Fruit fly (Drosophila melanogaster) whole organism, embryonic: ENCODE measurements around the gene inaE.
A peak's percentile ranks its signal among the peaks of the same experiment; 100 is the strongest.

Experiments used
- Aef1 ChIP-seq: fragments of 200-800 bp; sonication (Bioruptor generic); IDR thresholded peaks from 3 replicates; pipeline ENCODE4 v1.3.6; 2022; ENCODE audit warnings: missing biosample characterization, missing genetic modification characterization
- CG10321 ChIP-seq: fragments of 200-800 bp; sonication (Bioruptor generic); IDR thresholded peaks from 2 replicates; pipeline ENCODE4 v1.3.6; 2022; ENCODE audit warnings: missing biosample characterization, missing genetic modification characterization
- CG13424 ChIP-seq: fragments of 200-800 bp; sonication (Bioruptor generic); optimal IDR thresholded peaks from 2 replicates; lab custom pipeline; 2019; ENCODE audit warnings: missing biosample characterization, mild to moderate bottlenecking, missing genetic modification characterization, moderate library complexity
- CG13894 ChIP-seq: fragments of 200-800 bp; sonication (Bioruptor generic); optimal IDR thresholded peaks from 3 replicates; lab custom pipeline; 2018; ENCODE audit warnings: missing biosample characterization, mild to moderate bottlenecking, missing genetic modification characterization, moderate library complexity
- CG15011 ChIP-seq: fragments of 200-800 bp; sonication (Bioruptor generic); optimal IDR thresholded peaks from 3 replicates; lab custom pipeline; 2018; ENCODE audit warnings: missing biosample characterization, mild to moderate bottlenecking, missing genetic modification characterization
- CG17186 ChIP-seq: fragments of 200-800 bp; sonication (Bioruptor generic); optimal IDR thresholded peaks from 3 replicates; lab custom pipeline; 2017; ENCODE audit warnings: missing biosample characterization, missing genetic modification reagents, missing genetic modification characterization
- CG17328 ChIP-seq: fragments of 200-800 bp; sonication (Bioruptor generic); IDR thresholded peaks from 2 replicates; pipeline ENCODE4 v1.3.6; 2022; ENCODE audit warnings: missing biosample characterization, missing genetic modification characterization
- CG1832 ChIP-seq: fragments of 200-800 bp; sonication (Bioruptor generic); optimal IDR thresholded peaks from 2 replicates; lab custom pipeline; 2017; ENCODE audit warnings: missing biosample characterization, mild to moderate bottlenecking, missing genetic modification characterization, inconsistent platforms
- CG18599 ChIP-seq: fragments of 200-800 bp; sonication (Bioruptor generic); optimal IDR thresholded peaks from 3 replicates; lab custom pipeline; 2017; ENCODE audit warnings: missing biosample characterization, missing genetic modification characterization, mild to moderate bottlenecking, moderate library complexity, missing genetic modification reagents
- CG30020 ChIP-seq: fragments of 200-800 bp; optimal IDR thresholded peaks from 2 replicates; lab custom pipeline; 2019; ENCODE audit warnings: missing biosample characterization, mild to moderate bottlenecking, missing genetic modification characterization, moderate library complexity
- CG30403 ChIP-seq: fragments of 200-800 bp; sonication (Bioruptor generic); optimal IDR thresholded peaks from 3 replicates; lab custom pipeline; 2016; ENCODE audit warnings: missing biosample characterization, missing genetic modification characterization
- CG3847 ChIP-seq: fragments of 200-800 bp; sonication (Bioruptor generic); IDR thresholded peaks from 2 replicates; pipeline ENCODE4 v1.3.6; 2022; ENCODE audit warnings: missing biosample characterization, missing genetic modification characterization
- CG4820 ChIP-seq: fragments of 200-800 bp; sonication (Bioruptor generic); optimal IDR thresholded peaks from 3 replicates; lab custom pipeline; 2016; ENCODE audit warnings: missing biosample characterization, missing genetic modification characterization
- CG6791 ChIP-seq: fragments of 200-800 bp; sonication (Bioruptor generic); IDR thresholded peaks from 3 replicates; pipeline ENCODE4 v1.3.6; 2022; ENCODE audit warnings: missing biosample characterization, missing genetic modification characterization; ENCODE audit not compliant: partially characterized antibody
- Dbx ChIP-seq: fragments of 200-800 bp; sonication (Bioruptor generic); IDR thresholded peaks from 3 replicates; pipeline ENCODE4 v1.3.6; 2022; ENCODE audit warnings: missing biosample characterization, missing genetic modification characterization
- Doc2 ChIP-seq: fragments of 200-800 bp; sonication (Bioruptor generic); IDR thresholded peaks from 2 replicates; pipeline ENCODE4 v1.3.6; 2022; ENCODE audit warnings: missing biosample characterization, missing genetic modification characterization
- E2f1 ChIP-seq: fragments of 200-800 bp; sonication (Bioruptor generic); IDR thresholded peaks from 2 replicates; pipeline ENCODE4 v1.3.6; 2022; ENCODE audit warnings: missing biosample characterization, missing genetic modification characterization
- E2f2 ChIP-seq: fragments of 200-800 bp; sonication (Bioruptor generic); IDR thresholded peaks from 2 replicates; pipeline ENCODE4 v1.3.6; 2022; ENCODE audit warnings: missing biosample characterization, missing genetic modification characterization
- Gug ChIP-seq: fragments of 200-800 bp; sonication (Bioruptor generic); IDR thresholded peaks from 4 replicates; pipeline ENCODE4 v1.3.6; 2022; ENCODE audit warnings: missing biosample characterization, missing genetic modification characterization
- HLH4C ChIP-seq: fragments of 200-800 bp; sonication (Bioruptor generic); IDR thresholded peaks from 3 replicates; pipeline ENCODE4 v1.3.6; 2022; ENCODE audit warnings: missing biosample characterization, missing genetic modification characterization; ENCODE audit not compliant: partially characterized antibody
- Hmx ChIP-seq: fragments of 200-800 bp; sonication (Bioruptor generic); optimal IDR thresholded peaks from 2 replicates; lab custom pipeline; 2016; ENCODE audit warnings: missing biosample characterization, missing genetic modification characterization
- Hr39 ChIP-seq: fragments of >200 bp; optimal IDR thresholded peaks from 2 replicates; lab custom pipeline; 2017
- MESR4 ChIP-seq: fragments of 200-800 bp; sonication (Bioruptor generic); optimal IDR thresholded peaks from 2 replicates; lab custom pipeline; 2018; ENCODE audit warnings: missing biosample characterization, mild to moderate bottlenecking, missing genetic modification characterization, moderate library complexity
- Med ChIP-seq: fragments of 200-800 bp; sonication (Bioruptor generic); peaks from one replicate; lab custom pipeline; 2016; ENCODE audit warnings: missing biosample characterization, missing genetic modification characterization, mild to moderate bottlenecking, inconsistent platforms, moderate library complexity
- NfI ChIP-seq: fragments of 200-800 bp; sonication (Bioruptor generic); optimal IDR thresholded peaks from 3 replicates; lab custom pipeline; 2018; ENCODE audit warnings: missing biosample characterization, mild to moderate bottlenecking, missing genetic modification characterization, moderate library complexity
- Rx ChIP-seq: fragments of 200-800 bp; sonication (Bioruptor generic); IDR thresholded peaks from 2 replicates; pipeline ENCODE4 v1.3.6; 2022; ENCODE audit warnings: missing biosample characterization, missing genetic modification characterization
- Trl ChIP-seq, 3 experiments: fragments of >200 bp in 2 of 3; fragments of 200-800 bp in 1 of 3; sonication (Bioruptor generic) in 1 of 3; optimal IDR thresholded peaks; 2 replicates in 1 of 3; 3 replicates in 2 of 3; lab custom pipeline; 2016 to 2017; ENCODE audit warnings: missing biosample characterization in 1 of 3, missing genetic modification characterization in 1 of 3
- Xbp1 ChIP-seq: fragments of 200-800 bp; sonication (Bioruptor generic); optimal IDR thresholded peaks from 3 replicates; lab custom pipeline; 2016; ENCODE audit warnings: missing biosample characterization, mild to moderate bottlenecking, missing genetic modification characterization
- Xrp1 ChIP-seq: fragments of 200-800 bp; sonication (Bioruptor generic); IDR thresholded peaks from 2 replicates; pipeline ENCODE4 v1.3.6; 2022; ENCODE audit warnings: missing biosample characterization, missing genetic modification characterization
- chif ChIP-seq, 2 experiments: fragments of 200-800 bp; sonication (Bioruptor generic); optimal IDR thresholded peaks; 3 replicates each; lab custom pipeline; 2016; ENCODE audit warnings: missing biosample characterization in 2 of 2, missing genetic modification characterization in 2 of 2
- crp ChIP-seq, 2 experiments: fragments of 200-800 bp; sonication (Bioruptor generic); optimal IDR thresholded peaks; 2 replicates in 1 of 2; 3 replicates in 1 of 2; lab custom pipeline; 2017; ENCODE audit warnings: missing biosample characterization in 2 of 2, missing genetic modification characterization in 2 of 2, mild to moderate bottlenecking in 1 of 2, moderate library complexity in 1 of 2
- cwo ChIP-seq: fragments of 200-800 bp; sonication (Bioruptor generic); optimal IDR thresholded peaks from 3 replicates; lab custom pipeline; 2017; ENCODE audit warnings: missing biosample characterization, missing genetic modification characterization, mild to moderate bottlenecking, moderate library complexity, missing genetic modification reagents
- en ChIP-seq: fragments of 200-800 bp; sonication (Bioruptor generic); optimal IDR thresholded peaks from 2 replicates; lab custom pipeline; 2016; ENCODE audit warnings: missing biosample characterization, missing genetic modification characterization
- ewg ChIP-seq: fragments of 200-800 bp; sonication (Bioruptor generic); optimal IDR thresholded peaks from 3 replicates; lab custom pipeline; 2017; ENCODE audit warnings: mild to moderate bottlenecking, missing biosample characterization, missing genetic modification reagents, missing genetic modification characterization
- mirr ChIP-seq: fragments of 200-800 bp; sonication (Bioruptor generic); optimal IDR thresholded peaks from 3 replicates; lab custom pipeline; 2018; ENCODE audit warnings: missing biosample characterization, mild to moderate bottlenecking, missing genetic modification characterization
- nom ChIP-seq: fragments of 200-800 bp; sonication (Bioruptor generic); optimal IDR thresholded peaks from 2 replicates; lab custom pipeline; 2017; ENCODE audit warnings: missing biosample characterization, missing genetic modification characterization, mild to moderate bottlenecking, moderate library complexity, missing genetic modification reagents
- p53 ChIP-seq: fragments of 200-800 bp; sonication (Bioruptor generic); optimal IDR thresholded peaks from 2 replicates; lab custom pipeline; 2016; ENCODE audit warnings: missing biosample characterization, missing genetic modification characterization
- pfk ChIP-seq: fragments of 200-800 bp; sonication (Bioruptor generic); optimal IDR thresholded peaks from 2 replicates; lab custom pipeline; 2018; ENCODE audit warnings: missing biosample characterization, mild to moderate bottlenecking, missing genetic modification characterization, moderate library complexity
- pros ChIP-seq: fragments of 200-800 bp; sonication (Bioruptor generic); optimal IDR thresholded peaks from 3 replicates; lab custom pipeline; 2019; ENCODE audit warnings: missing biosample characterization, mild to moderate bottlenecking, missing genetic modification characterization, moderate library complexity
- ranshi ChIP-seq: fragments of 200-800 bp; sonication (Bioruptor generic); IDR thresholded peaks from 2 replicates; pipeline ENCODE4 v1.3.6; 2022; ENCODE audit warnings: missing biosample characterization, missing genetic modification characterization
- sd ChIP-seq: fragments of 200-800 bp; sonication (Bioruptor generic); optimal IDR thresholded peaks from 3 replicates; lab custom pipeline; 2018; ENCODE audit warnings: missing biosample characterization, mild to moderate bottlenecking, missing genetic modification characterization, moderate library complexity
- sob ChIP-seq: fragments of 200-800 bp; sonication (Bioruptor generic); IDR thresholded peaks from 2 replicates; pipeline ENCODE4 v1.3.6; 2022; ENCODE audit warnings: missing biosample characterization, missing genetic modification characterization
- ssp ChIP-seq: fragments of 200-800 bp; sonication (Bioruptor generic); IDR thresholded peaks from 2 replicates; pipeline ENCODE4 v1.3.6; 2022; ENCODE audit warnings: missing biosample characterization, missing genetic modification characterization
- tll ChIP-seq, 2 experiments: fragments of 200-800 bp in 1 of 2; fragments of >200 bp in 1 of 2; sonication (Bioruptor generic) in 1 of 2; optimal IDR thresholded peaks; 2 replicates each; lab custom pipeline; 2017 to 2019; ENCODE audit warnings: missing biosample characterization in 2 of 2, missing genetic modification characterization in 2 of 2, mild to moderate bottlenecking in 1 of 2, moderate library complexity in 1 of 2
- unc-4 ChIP-seq: fragments of 200-800 bp; sonication (Bioruptor generic); IDR thresholded peaks from 2 replicates; pipeline ENCODE4 v1.3.6; 2022; ENCODE audit warnings: missing biosample characterization, missing genetic modification characterization; ENCODE audit not compliant: partially characterized antibody

The inaE gene

dm6 chrX:13756776-13757312 lies 26.7 kb upstream of the inaE start, which contains the start of the genes CG32625 and Rtc1 (continued):
- peak; percentile 42; the same call in 1 of the 3 replicates for TF ChIP-seq Dbx (GFP tag; lab: Robert Waterston, UW)
- no peak for TF ChIP-seq Doc2 (GFP tag; lab: Robert Waterston, UW)

- TF ChIP-seq sob (no peak), MESR4 (GFP tag; lab: Kevin White, UChicago) (no peak), tll (GFP tag; optimal IDR thresholded peaks at IDR 0.05; lab: Kevin White, UChicago) (no peak), pfk (GFP tag; lab: Kevin White, UChicago) (no peak), Xbp1 (GFP tag; lab: Kevin White, UChicago) (no peak), NfI (GFP tag; lab: Kevin White, UChicago) (no peak), CG17328 (GFP tag; lab: Robert Waterston, UW) (no peak), Aef1 (GFP tag; lab: Robert Waterston, UW) (no peak), CG13424 (no peak), CG30020 (tag; lab: Kevin White, UChicago) (no peak)
These were observed 24.4 kb upstream of the inaE start, which contains the start of gene Yp3 for dm6 chrX:13758989-13759549. Yp3 (plus strand) TSS chrX:13759546.

- TF ChIP-seq HLH4C (GFP tag; lab: Robert Waterston, UW) (no peak), CG4820 (GFP tag; lab: Kevin White, UChicago) (no peak), ssp (GFP tag; lab: Robert Waterston, UW) (no peak), Trl (optimal IDR thresholded peaks at IDR 0.05; lab: Kevin White, UChicago) (peak; percentile 63 to 78), Trl (GFP tag; optimal IDR thresholded peaks at IDR 0.05; lab: Kevin White, UChicago) (no peak), chif (GFP tag; optimal IDR thresholded peaks at IDR 0.05; lab: Kevin White, UChicago) (no peak), en (GFP tag; lab: Kevin White, UChicago) (no peak), crp (GFP tag; optimal IDR thresholded peaks at IDR 0.05; lab: Kevin White, UChicago) (no peak), CG3847 (GFP tag; lab: Robert Waterston, UW) (no peak), E2f1 (GFP tag; lab: Robert Waterston, UW) (no peak), CG17186 (GFP tag; lab: Kevin White, UChicago) (no peak), Med (GFP tag; lab: Kevin White, UChicago) (peak; percentile 46), CG6791 (GFP tag; lab: Robert Waterston, UW) (no peak), CG18599 (GFP tag; lab: Kevin White, UChicago) (no peak), Hmx (GFP tag; lab: Kevin White, UChicago) (no peak), Hr39 (lab: Kevin White, UChicago) (no peak), CG30403 (GFP tag; lab: Kevin White, UChicago) (no peak), nom (peak; percentile 64), pros (GFP tag; lab: Kevin White, UChicago) (peak; percentile 16), E2f2 (GFP tag; lab: Robert Waterston, UW) (no peak), p53 (GFP tag; lab: Kevin White, UChicago) (peak; percentile 100), CG13894 (peak; percentile 96), Gug (no peak), unc-4 (GFP tag; lab: Robert Waterston, UW) (no peak), ranshi (GFP tag; lab: Robert Waterston, UW) (no peak), ewg (GFP tag; lab: Kevin White, UChicago) (peak; percentile 32), mirr (GFP tag; lab: Kevin White, UChicago) (no peak), CG10321 (GFP tag; lab: Robert Waterston, UW) (no peak), CG15011 (GFP tag; lab: Kevin White, UChicago) (no peak), CG1832 (peak; percentile 18), Xrp1 (GFP tag; lab: Robert Waterston, UW) (no peak), sd (tag; lab: Kevin White, UChicago) (peak; percentile 51), Rx (GFP tag; lab: Robert Waterston, UW) (no peak), cwo (GFP tag; lab: Kevin White, UChicago) (no peak)
These were observed 21.6 kb upstream of the inaE start for dm6 chrX:13761762-13762371.
